Fruit fly (Drosophila melanogaster): Measurements from ENCODE around the gene S.
A peak's percentile ranks its signal among the peaks of the same experiment; 100 is the strongest.

The S gene

dm6 chr2L:1094724-1095123, 17.1 kb upstream of the S start (continued):
- TF ChIP-seq CG10267 (tag; optimal IDR thresholded peaks at IDR 0.05): no peak
- TF ChIP-seq insv (GFP tag; optimal IDR thresholded peaks at IDR 0.05): no peak
- TF ChIP-seq vfl (GFP tag; optimal IDR thresholded peaks at IDR 0.05): no peak
- no peak for TF ChIP-seq CG10274 (GFP tag; optimal IDR thresholded peaks at IDR 0.05)
- no peak for TF ChIP-seq CG17829 (tag; optimal IDR thresholded peaks at IDR 0.05)
- TF ChIP-seq sc (optimal IDR thresholded peaks at IDR 0.05): no peak
- TF ChIP-seq sc (GFP tag; optimal IDR thresholded peaks at IDR 0.05): peak; percentile 50
- TF ChIP-seq Myb (GFP tag; optimal IDR thresholded peaks at IDR 0.05): no peak
- no peak for TF ChIP-seq CG13775 (GFP tag; optimal IDR thresholded peaks at IDR 0.05)
- TF ChIP-seq Lpt (GFP tag; optimal IDR thresholded peaks at IDR 0.05): no peak
- no peak for TF ChIP-seq tll (GFP tag; optimal IDR thresholded peaks at IDR 0.05)
- TF ChIP-seq CG17802 (tag; optimal IDR thresholded peaks at IDR 0.05): no peak
- no peak for TF ChIP-seq CG14710 (tag; optimal IDR thresholded peaks at IDR 0.05)
- TF ChIP-seq Nf-YA (GFP tag; IDR thresholded peaks at IDR 0.05): no peak
- TF ChIP-seq slbo (GFP tag; IDR thresholded peaks at IDR 0.05): no peak
- no peak for TF ChIP-seq sima (GFP tag; optimal IDR thresholded peaks at IDR 0.05)
- peak; percentile 24 for TF ChIP-seq CG11504 (tag; optimal IDR thresholded peaks at IDR 0.05)
- no peak for TF ChIP-seq ac (GFP tag; optimal IDR thresholded peaks at IDR 0.05)
- peak; percentile 40 for TF ChIP-seq odd (GFP tag; optimal IDR thresholded peaks at IDR 0.05)
- no peak for TF ChIP-seq CG31365 (tag; optimal IDR thresholded peaks at IDR 0.05)
- 0 out of 2 replicates have a peak, but pooled peaks have one; percentile 19 for TF ChIP-seq HLH3B (GFP tag; IDR thresholded peaks at IDR 0.05)
- TF ChIP-seq salm (tag; optimal IDR thresholded peaks at IDR 0.05): peak; percentile 46
- TF ChIP-seq tap (tag; optimal IDR thresholded peaks at IDR 0.05): peak; percentile 3
- no peak for TF ChIP-seq gro (GFP tag; optimal IDR thresholded peaks at IDR 0.05)
- no peak for TF ChIP-seq CG6654 (GFP tag; optimal IDR thresholded peaks at IDR 0.05)
- TF ChIP-seq CG30403 (GFP tag; optimal IDR thresholded peaks at IDR 0.05): no peak
- TF ChIP-seq row (GFP tag; IDR thresholded peaks at IDR 0.05): no peak
- no peak for TF ChIP-seq CG43689 (GFP tag; IDR thresholded peaks at IDR 0.05)
- peak; percentile 32; the same call in 1 of the 2 replicates for TF ChIP-seq CG1024 (GFP tag; IDR thresholded peaks at IDR 0.05)
- no peak for TF ChIP-seq ken (GFP tag; IDR thresholded peaks at IDR 0.05)
- TF ChIP-seq D19A (tag; optimal IDR thresholded peaks at IDR 0.05): no peak
- TF ChIP-seq BEAF-32 (GFP tag; optimal IDR thresholded peaks at IDR 0.05): no peak
- TF ChIP-seq CG16863 (GFP tag; optimal IDR thresholded peaks at IDR 0.05): no peak
- no peak for TF ChIP-seq hb (GFP tag; IDR thresholded peaks at IDR 0.05; ENCODE audit: partially characterized antibody)
- no peak for TF ChIP-seq eve (GFP tag; optimal IDR thresholded peaks at IDR 0.05)
- TF ChIP-seq NFAT (GFP tag; IDR thresholded peaks at IDR 0.05): no peak
- TF ChIP-seq CG3995 (GFP tag; optimal IDR thresholded peaks at IDR 0.05): no peak
- TF ChIP-seq HLHmδ (GFP tag; optimal IDR thresholded peaks at IDR 0.05): no peak
- no peak for TF ChIP-seq Atf-2 (GFP tag; optimal IDR thresholded peaks at IDR 0.05)
- no peak for TF ChIP-seq CG1832 (GFP tag; optimal IDR thresholded peaks at IDR 0.05)
- TF ChIP-seq CG10366 (GFP tag; IDR thresholded peaks at IDR 0.05): no peak
- peak; percentile 3 for TF ChIP-seq kni (GFP tag; optimal IDR thresholded peaks at IDR 0.05)
- TF ChIP-seq crol (GFP tag; IDR thresholded peaks at IDR 0.05): peak; percentile 53; the same call in 1 of the 2 replicates
- no peak for TF ChIP-seq hbn (GFP tag; IDR thresholded peaks at IDR 0.05; ENCODE audit: partially characterized antibody)
- no peak for TF ChIP-seq CG8388 (GFP tag; optimal IDR thresholded peaks at IDR 0.05)
- TF ChIP-seq Oli (tag; optimal IDR thresholded peaks at IDR 0.05): no peak
- TF ChIP-seq CG11398 (GFP tag; optimal IDR thresholded peaks at IDR 0.05): no peak
- peak; percentile 21 for TF ChIP-seq Sox100B (GFP tag; optimal IDR thresholded peaks at IDR 0.05)
- no peak for TF ChIP-seq Oaz (GFP tag; IDR thresholded peaks at IDR 0.05)
- TF ChIP-seq Antp (GFP tag; optimal IDR thresholded peaks at IDR 0.05): no peak
- TF ChIP-seq lbe (GFP tag; optimal IDR thresholded peaks at IDR 0.05): no peak
- TF ChIP-seq Lhr (GFP tag; optimal IDR thresholded peaks at IDR 0.05): no peak
